Fruit fly (Drosophila melanogaster) whole organism, adult: ENCODE results near the gene Cp7Fc.

Source experiments
- CG14711 ChIP-seq: fragments of 200-800 bp; sonication (Bioruptor generic); optimal IDR thresholded peaks from 2 replicates; lab custom pipeline; 2018; ENCODE audit warnings: missing biosample characterization, mild to moderate bottlenecking, missing genetic modification characterization, moderate library complexity
- CG1620 ChIP-seq: fragments of 200-800 bp; sonication (Bioruptor generic); optimal IDR thresholded peaks from 2 replicates; lab custom pipeline; 2016; ENCODE audit warnings: missing biosample characterization, missing genetic modification characterization
- CG5204 ChIP-seq: fragments of 200-800 bp; sonication (Bioruptor generic); optimal IDR thresholded peaks from 2 replicates; lab custom pipeline; 2016; ENCODE audit warnings: missing biosample characterization, missing genetic modification characterization
- CG7045 ChIP-seq: fragments of 200-800 bp; sonication (Bioruptor generic); optimal IDR thresholded peaks from 2 replicates; lab custom pipeline; 2017; ENCODE audit warnings: missing biosample characterization, mild to moderate bottlenecking, missing genetic modification characterization
- CG7101 ChIP-seq: fragments of 200-800 bp; sonication (Bioruptor generic); optimal IDR thresholded peaks from 2 replicates; lab custom pipeline; 2018; ENCODE audit warnings: missing biosample characterization, mild to moderate bottlenecking, missing genetic modification characterization, moderate library complexity
- Hr96 ChIP-seq: fragments of 200-800 bp; sonication (Bioruptor generic); optimal IDR thresholded peaks from 2 replicates; lab custom pipeline; 2016; ENCODE audit warnings: missing biosample characterization, missing genetic modification characterization
- bab1 ChIP-seq: fragments of 200-800 bp; sonication (Bioruptor generic); optimal IDR thresholded peaks from 3 replicates; lab custom pipeline; 2019; ENCODE audit warnings: missing biosample characterization, mild to moderate bottlenecking, missing genetic modification characterization, moderate library complexity
- cic ChIP-seq: fragments of 200-800 bp; sonication (Bioruptor generic); optimal IDR thresholded peaks from 2 replicates; lab custom pipeline; 2017; ENCODE audit warnings: missing biosample characterization, mild to moderate bottlenecking, missing genetic modification characterization, moderate library complexity
- kay ChIP-seq: fragments of 200-800 bp; sonication (Bioruptor generic); peaks from one replicate; lab custom pipeline; 2016; ENCODE audit warnings: missing biosample characterization, missing genetic modification characterization, borderline replicate concordance
- tj ChIP-seq: fragments of 200-800 bp; sonication (Bioruptor generic); optimal IDR thresholded peaks from 3 replicates; lab custom pipeline; 2017; ENCODE audit warnings: missing biosample characterization, mild to moderate bottlenecking, missing genetic modification characterization, moderate library complexity
- toe ChIP-seq: fragments of 200-800 bp; sonication (Bioruptor generic); optimal IDR thresholded peaks from 2 replicates; lab custom pipeline; 2016; ENCODE audit warnings: missing biosample characterization, missing genetic modification characterization

dm6 chrX:8433709-8434108, 43.2 kb upstream of the Cp7Fc start, which contains the start of gene CG32712:
- TF ChIP-seq toe (GFP tag; lab: Kevin White, UChicago) (no peak), CG7101 (tag; lab: Kevin White, UChicago) (no peak), CG1620 (GFP tag; lab: Kevin White, UChicago) (no peak), tj (GFP tag; lab: Kevin White, UChicago) (no peak), CG5204 (GFP tag; lab: Kevin White, UChicago) (no peak), Hr96 (GFP tag; lab: Kevin White, UChicago) (no peak), cic (GFP tag; lab: Kevin White, UChicago) (no peak), bab1 (no peak), CG7045 (no peak), CG14711 (tag; lab: Kevin White, UChicago) (no peak), kay (GFP tag; lab: Kevin White, UChicago) (no peak)
